Worm (Caenorhabditis elegans) whole organism, L3 larva: ENCODE measurements around the gene B0432.14.

Experiments
- aly-2 ChIP-seq: fragments of 150-350 bp; optimal IDR thresholded peaks from 2 replicates; lab custom pipeline; 2014; ENCODE audit warnings: missing biosample characterization, missing genetic modification characterization
- fkh-10 ChIP-seq: sonication (generic microtip); optimal IDR thresholded peaks from 2 replicates; lab custom pipeline; 2017; ENCODE audit warnings: missing biosample characterization, missing genetic modification reagents, missing genetic modification characterization
- mdl-1 ChIP-seq: fragments of 150-350 bp; optimal IDR thresholded peaks from 2 replicates; lab custom pipeline; 2014; ENCODE audit warnings: missing biosample characterization, missing genetic modification characterization
- nhr-11 ChIP-seq: fragments of 150-350 bp; optimal IDR thresholded peaks from 2 replicates; lab custom pipeline; 2014; ENCODE audit warnings: missing biosample characterization, missing genetic modification characterization
- nhr-237 ChIP-seq: fragments of 150-350 bp; optimal IDR thresholded peaks from 2 replicates; lab custom pipeline; 2014; ENCODE audit warnings: missing biosample characterization, missing genetic modification characterization
- nhr-76 ChIP-seq: fragments of 150-350 bp; sonication (generic microtip); optimal IDR thresholded peaks from 5 replicates; lab custom pipeline; 2014; ENCODE audit warnings: missing biosample characterization, missing genetic modification characterization
- pqm-1 ChIP-seq: fragments of 150-350 bp; optimal IDR thresholded peaks from 2 replicates; lab custom pipeline; 2017; ENCODE audit warnings: missing biosample characterization, missing genetic modification characterization, inconsistent platforms
- snpc-4 ChIP-seq: fragments of 150-350 bp; optimal IDR thresholded peaks from 2 replicates; lab custom pipeline; 2014; ENCODE audit warnings: missing biosample characterization, missing genetic modification characterization
- ztf-11 ChIP-seq: fragments of 150-350 bp; optimal IDR thresholded peaks from 2 replicates; lab custom pipeline; 2014; ENCODE audit warnings: missing biosample characterization, missing genetic modification characterization

DNA sequence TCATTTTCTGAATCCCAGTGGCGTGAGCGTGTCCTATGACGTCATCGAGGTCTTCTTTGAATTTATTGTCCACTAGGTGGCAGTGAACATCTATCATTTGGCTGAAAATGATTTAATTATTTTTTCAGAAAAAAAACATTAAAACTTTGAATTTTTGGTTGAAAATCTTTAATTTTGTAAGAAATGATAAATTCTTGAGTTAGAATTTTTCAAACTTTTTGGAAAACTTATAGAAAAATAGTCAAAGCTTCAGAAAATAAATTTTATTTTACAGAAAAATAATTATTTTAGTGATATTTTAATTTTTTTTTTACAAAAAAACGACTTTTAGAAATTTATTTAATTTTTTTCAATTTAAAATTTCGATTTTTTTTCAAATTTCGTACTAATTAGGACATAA, 14.5 kb downstream of the B0432.14 start, which contains the start of gene B0432.8:
- TF ChIP-seq fkh-10 (GFP tag; lab: Kevin White, UChicago) = no peak
- no peak for TF ChIP-seq aly-2
- no peak for TF ChIP-seq nhr-11 (tag; lab: Kevin White, UChicago)
- no peak for TF ChIP-seq nhr-237 (tag; lab: Kevin White, UChicago)
- no peak for TF ChIP-seq snpc-4 (tag; lab: Kevin White, UChicago)
- no peak for TF ChIP-seq pqm-1 (tag; lab: Kevin White, UChicago)
- no peak for TF ChIP-seq mdl-1 (tag; lab: Kevin White, UChicago)
- TF ChIP-seq nhr-76 (tag; lab: Kevin White, UChicago) = no peak
- TF ChIP-seq ztf-11 (tag; lab: Kevin White, UChicago) = no peak
